Worm (Caenorhabditis elegans) whole organism, young adult: ENCODE measurements around the gene Y40H7A.10.

ENCODE experiments used
- B0261.1 ChIP-seq: sonication (generic microtip); optimal IDR thresholded peaks from 2 replicates; lab custom pipeline; 2016; ENCODE audit warnings: mild to moderate bottlenecking, missing genetic modification characterization, moderate library complexity, missing compliant biosample characterization
- D2030.7 ChIP-seq: fragments of 200-800 bp; sonication (Bioruptor generic); IDR thresholded peaks from 2 replicates; pipeline ENCODE4 v1.3.6; 2022; ENCODE audit warnings: missing genetic modification reagents, missing genetic modification characterization, missing compliant biosample characterization
- F10E7.11 ChIP-seq: sonication (generic microtip); optimal IDR thresholded peaks from 2 replicates; lab custom pipeline; 2017; ENCODE audit warnings: mild to moderate bottlenecking, missing genetic modification characterization, moderate library complexity, missing compliant biosample characterization
- F23B12.7 ChIP-seq: sonication (generic microtip); optimal IDR thresholded peaks from 2 replicates; lab custom pipeline; 2017; ENCODE audit warnings: missing genetic modification characterization, mild to moderate bottlenecking, missing compliant biosample characterization, antibody characterized with exemption, moderate library complexity; ENCODE audit not compliant: insufficient read depth
- F33H1.4 ChIP-seq: fragments of 200-800 bp; sonication (Bioruptor generic); IDR thresholded peaks from 2 replicates; pipeline ENCODE4 v1.3.6; 2022; ENCODE audit warnings: missing genetic modification reagents, missing genetic modification characterization, missing compliant biosample characterization
- F37B4.10 ChIP-seq: fragments of 200-800 bp; sonication (Bioruptor generic); IDR thresholded peaks from 2 replicates; pipeline ENCODE4 v1.3.6; 2022; ENCODE audit warnings: missing genetic modification characterization, missing compliant biosample characterization
- T07F8.4 ChIP-seq: sonication (generic microtip); optimal IDR thresholded peaks from 2 replicates; lab custom pipeline; 2016; ENCODE audit warnings: mild to moderate bottlenecking, missing genetic modification characterization, moderate library complexity, missing compliant biosample characterization
- Y95B8A.8 ChIP-seq: fragments of 200-800 bp; sonication (Bioruptor generic); IDR thresholded peaks from 2 replicates; pipeline ENCODE4 v1.3.6; 2022; ENCODE audit warnings: missing genetic modification reagents, missing genetic modification characterization, missing compliant biosample characterization
- ama-1 ChIP-seq, 3 experiments: fragments of 150-350 bp in 1 of 3; sonication (generic microtip) in 2 of 3; optimal IDR thresholded peaks; 2 replicates each; lab custom pipeline; 2014 to 2018; ENCODE audit warnings: missing biosample characterization in 2 of 3, missing genetic modification characterization in 2 of 3, missing genetic modification reagents in 2 of 3
- athp-1 ChIP-seq: sonication (generic microtip); optimal IDR thresholded peaks from 2 replicates; lab custom pipeline; 2017; ENCODE audit warnings: mild to moderate bottlenecking, missing genetic modification characterization, missing compliant biosample characterization
- attf-6 ChIP-seq: fragments of 200-800 bp; sonication (Bioruptor generic); IDR thresholded peaks from 2 replicates; pipeline ENCODE4 v1.3.6; 2022; ENCODE audit warnings: missing genetic modification reagents, missing genetic modification characterization, missing compliant biosample characterization
- bed-2 ChIP-seq: fragments of 200-800 bp; sonication (Bioruptor generic); IDR thresholded peaks from 2 replicates; pipeline ENCODE4 v1.3.6; 2022; ENCODE audit warnings: missing genetic modification reagents, missing genetic modification characterization, missing compliant biosample characterization
- die-1 ChIP-seq: sonication (generic microtip); optimal IDR thresholded peaks from 2 replicates; lab custom pipeline; 2016; ENCODE audit warnings: missing genotype, mild to moderate bottlenecking, missing genetic modification characterization, missing compliant biosample characterization
- dpl-1 ChIP-seq: fragments of 150-350 bp; optimal IDR thresholded peaks from 2 replicates; lab custom pipeline; 2014; ENCODE audit warnings: missing biosample characterization, missing genetic modification reagents, missing genetic modification characterization
- ets-4 ChIP-seq: fragments of 200-800 bp; sonication (Bioruptor generic); optimal IDR thresholded peaks from 2 replicates; lab custom pipeline; 2018; ENCODE audit warnings: mild to moderate bottlenecking, missing genetic modification characterization, missing compliant biosample characterization
- hlh-26 ChIP-seq: fragments of 200-800 bp; sonication (Bioruptor generic); conservative IDR thresholded peaks from 2 replicates; pipeline ENCODE4 v1.3.6; 2022; ENCODE audit warnings: missing genetic modification reagents, missing genetic modification characterization, missing compliant biosample characterization
- hmg-1.2 ChIP-seq: fragments of 200-800 bp; sonication (Bioruptor generic); IDR thresholded peaks from 2 replicates; pipeline ENCODE4 v1.3.6; 2022; ENCODE audit warnings: missing genetic modification reagents, missing genetic modification characterization, missing compliant biosample characterization
- nfyb-1 ChIP-seq: fragments of 200-800 bp; sonication (Bioruptor generic); IDR thresholded peaks from 2 replicates; pipeline ENCODE4 v1.3.6; 2022; ENCODE audit warnings: missing genetic modification reagents, missing genetic modification characterization, missing compliant biosample characterization
- nhr-90 ChIP-seq: sonication (generic microtip); optimal IDR thresholded peaks from 2 replicates; lab custom pipeline; 2016; ENCODE audit warnings: missing genotype, mild to moderate bottlenecking, missing genetic modification characterization, missing compliant biosample characterization
- repo-1 ChIP-seq: sonication (generic microtip); optimal IDR thresholded peaks from 2 replicates; lab custom pipeline; 2017; ENCODE audit warnings: mild to moderate bottlenecking, missing genetic modification characterization, missing compliant biosample characterization
- snpc-1.3 ChIP-seq: sonication (generic microtip); optimal IDR thresholded peaks from 2 replicates; lab custom pipeline; 2017; ENCODE audit warnings: missing genetic modification characterization, mild to moderate bottlenecking, missing compliant biosample characterization, antibody characterized with exemption, moderate library complexity, missing genotype, missing genetic modification reagents; ENCODE audit not compliant: insufficient read depth
- snpc-3.4 ChIP-seq: sonication (generic microtip); optimal IDR thresholded peaks from 2 replicates; lab custom pipeline; 2017; ENCODE audit warnings: missing genetic modification characterization, mild to moderate bottlenecking, missing compliant biosample characterization, antibody characterized with exemption, moderate library complexity, missing genotype, missing genetic modification reagents
- snpc-4 ChIP-seq, 5 experiments: fragments of 150-350 bp in 1 of 5; sonication (generic microtip) in 4 of 5; optimal IDR thresholded peaks; 2 replicates each; lab custom pipeline; 2014 to 2018; ENCODE audit warnings: missing genetic modification characterization in 5 of 5, missing biosample characterization in 3 of 5, antibody characterized with exemption in 2 of 5, mild to moderate bottlenecking in 2 of 5, missing compliant biosample characterization in 2 of 5, missing genotype in 2 of 5, moderate library complexity in 2 of 5, missing genetic modification reagents in 1 of 5
- sptf-2 ChIP-seq: fragments of 200-800 bp; sonication (Bioruptor generic); optimal IDR thresholded peaks from 2 replicates; lab custom pipeline; 2018; ENCODE audit warnings: mild to moderate bottlenecking, missing genetic modification characterization, missing compliant biosample characterization
- zfh-2 ChIP-seq: fragments of 200-800 bp; sonication (Bioruptor generic); conservative IDR thresholded peaks from 2 replicates; pipeline ENCODE4 v1.3.6; 2022; ENCODE audit warnings: missing genetic modification reagents, missing genetic modification characterization, missing compliant biosample characterization
- ztf-18 ChIP-seq: sonication (generic microtip); optimal IDR thresholded peaks from 2 replicates; lab custom pipeline; 2016; ENCODE audit warnings: missing genotype, mild to moderate bottlenecking, missing genetic modification characterization, missing compliant biosample characterization
- ztf-25 ChIP-seq: fragments of 200-800 bp; sonication (Bioruptor generic); IDR thresholded peaks from 2 replicates; pipeline ENCODE4 v1.3.6; 2022; ENCODE audit warnings: missing genetic modification reagents, missing genetic modification characterization, missing compliant biosample characterization
- ztf-26 ChIP-seq: sonication (generic microtip); optimal IDR thresholded peaks from 2 replicates; lab custom pipeline; 2017; ENCODE audit warnings: missing genetic modification characterization, missing compliant biosample characterization

Gene Y40H7A.10

DNA sequence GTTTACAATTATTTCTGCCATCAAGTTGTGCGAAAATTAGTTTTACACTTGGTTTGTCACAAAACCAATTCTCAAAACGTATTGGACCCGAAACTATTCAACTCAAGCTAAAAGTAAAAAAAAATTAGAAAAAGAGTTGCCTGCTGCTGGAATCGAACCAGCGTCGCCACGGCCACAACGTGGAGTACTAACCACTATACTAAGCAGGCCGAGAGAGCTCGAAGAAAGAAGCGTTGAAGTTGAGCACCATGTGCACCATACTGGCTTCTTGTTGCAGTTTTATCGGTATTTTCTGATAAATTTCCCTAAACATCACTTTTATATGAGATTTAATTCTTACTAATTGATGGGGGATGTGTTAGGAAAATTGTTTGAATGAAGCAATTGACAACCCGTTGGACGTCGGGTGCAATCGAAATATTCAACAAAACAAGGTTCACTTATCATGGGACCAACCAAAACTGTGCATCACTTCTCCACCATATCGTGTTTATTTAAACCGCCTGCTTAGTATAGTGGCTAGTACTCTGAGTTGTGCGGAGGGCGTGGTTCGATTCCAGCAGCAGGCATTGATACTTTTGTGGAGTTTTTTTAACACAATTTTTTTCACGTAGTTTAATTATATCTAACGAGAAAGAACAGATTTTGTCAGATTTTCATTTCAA is 27.7 kb downstream of the Y40H7A.10 start (continued):
- TF ChIP-seq F10E7.11 (tag; lab: Kevin White, UChicago) (no peak), repo-1 (tag; lab: Kevin White, UChicago) (no peak), snpc-4 (GFP tag; optimal IDR thresholded peaks at IDR 0.05; lab: Kevin White, UChicago) (peak; percentile 81), snpc-4 (tag; optimal IDR thresholded peaks at IDR 0.05; lab: Kevin White, UChicago) (peak in 3 of 4 experiments; percentile 90 to 96 (median 92)), Y95B8A.8 (no peak), D2030.7 (GFP tag; lab: Robert Waterston, UW) (peak; percentile 55; the same call in 1 of the 2 replicates), sptf-2 (GFP tag; lab: Kevin White, UChicago) (no peak), B0261.1 (peak; percentile 83), F37B4.10 (GFP tag; lab: Robert Waterston, UW) (no peak), bed-2 (GFP tag; lab: Robert Waterston, UW) (no peak), ets-4 (GFP tag; lab: Kevin White, UChicago) (no peak), ztf-25 (GFP tag; lab: Robert Waterston, UW) (peak; percentile 39; the same call in 1 of the 2 replicates), nhr-90 (peak; percentile 32), athp-1 (tag; lab: Kevin White, UChicago) (no peak), hmg-1.2 (GFP tag; lab: Robert Waterston, UW) (peak; percentile 55; the same call in 1 of the 2 replicates), attf-6 (GFP tag; lab: Robert Waterston, UW) (peak; percentile 94), ztf-26 (tag; lab: Kevin White, UChicago) (no peak), dpl-1 (GFP tag; lab: Kevin White, UChicago) (no peak), die-1 (tag; lab: Kevin White, UChicago) (peak; percentile 34), F33H1.4 (no peak), ama-1 (optimal IDR thresholded peaks at IDR 0.05; lab: Kevin White, UChicago) (no peak), ama-1 (GFP tag; optimal IDR thresholded peaks at IDR 0.05; lab: Kevin White, UChicago) (no peak)
- TF ChIP-seq, all 124 proteins: peak for 20

DNA sequence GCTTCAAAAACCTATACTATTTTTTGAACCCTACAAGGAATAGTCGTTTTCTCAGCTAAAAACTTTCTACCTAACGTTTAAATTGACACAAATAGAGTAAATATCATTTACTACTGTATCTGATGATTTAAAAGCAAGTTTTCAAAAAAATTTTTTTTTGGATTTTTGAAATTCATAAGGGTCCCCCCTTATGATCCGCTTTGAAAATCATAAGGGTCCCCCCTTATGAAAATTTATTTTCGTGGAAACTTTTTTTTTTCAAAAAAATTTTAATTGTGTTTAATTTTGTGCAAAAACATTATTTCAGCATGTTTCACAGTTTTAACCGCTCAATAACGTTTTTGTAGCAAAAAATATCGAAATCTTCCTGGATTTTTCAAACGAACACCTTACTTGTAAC is 31.3 kb downstream of the Y40H7A.10 start:
- TF ChIP-seq attf-6 (GFP tag; lab: Robert Waterston, UW): peak; percentile 72

DNA sequence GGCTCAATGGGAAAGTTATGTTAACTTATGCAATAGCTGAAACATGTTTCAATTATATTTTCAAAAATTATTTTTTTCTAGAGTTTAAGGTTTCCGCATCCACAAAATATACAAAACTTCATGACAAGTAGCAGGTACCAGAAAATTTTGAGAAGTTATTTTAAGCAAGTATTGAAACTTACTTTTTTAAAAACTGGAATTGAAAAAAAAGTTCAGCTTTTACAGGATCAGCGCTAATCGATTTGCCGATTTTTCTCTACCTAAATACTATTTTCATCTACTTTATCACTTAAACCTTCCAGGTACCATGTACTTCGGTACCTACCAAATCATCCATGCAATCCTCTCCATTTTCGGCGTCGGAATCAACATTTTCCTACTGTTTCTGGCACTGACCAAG is 35.8 kb downstream of the Y40H7A.10 start, which contains the start of gene srd-23:
TSS of gene srd-23 (plus strand) at position 301 of the 400 bp plus-strand sequence.
- TF ChIP-seq hlh-26 (GFP tag; lab: Robert Waterston, UW) (no peak), zfh-2 (GFP tag; lab: Robert Waterston, UW) (no peak), nfyb-1 (GFP tag; lab: Robert Waterston, UW) (no peak), F23B12.7 (tag; lab: Kevin White, UChicago) (no peak), T07F8.4 (tag; lab: Kevin White, UChicago) (no peak), snpc-1.3 (no peak), snpc-3.4 (tag; lab: Kevin White, UChicago) (no peak), ztf-18 (no peak), bed-2 (GFP tag; lab: Robert Waterston, UW) (no peak)

DNA sequence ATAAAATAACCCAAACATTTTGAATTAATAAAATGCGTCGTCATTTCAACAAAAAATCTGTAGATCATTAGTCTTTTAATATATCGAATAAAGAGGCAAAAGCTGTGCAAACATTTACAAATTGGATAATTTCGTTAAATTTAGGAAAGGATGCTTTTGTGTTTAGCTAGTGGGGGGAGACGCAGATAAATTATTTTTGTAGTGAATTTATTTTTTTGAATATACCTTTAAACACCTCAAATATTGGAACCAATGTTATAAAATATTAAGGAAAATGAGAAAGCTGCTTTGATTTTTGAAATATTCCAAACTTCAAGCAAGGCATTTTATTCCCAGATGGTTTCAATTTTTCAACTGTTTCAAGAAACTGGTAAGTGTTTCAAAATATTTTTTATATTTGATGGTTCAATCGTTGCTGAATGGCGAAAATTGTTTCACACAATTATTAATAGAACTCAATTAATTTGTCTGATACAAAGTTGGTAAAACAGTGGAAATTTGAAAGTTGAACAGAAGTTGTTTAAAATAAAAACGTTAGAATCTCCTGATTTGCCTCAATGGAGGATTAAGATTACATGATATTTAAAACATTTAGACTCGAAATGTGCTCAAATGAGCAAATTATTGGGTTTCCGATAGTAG is 39.8 kb downstream of the Y40H7A.10 start, which contains the start of gene Y40H7A.4:
TSS of gene Y40H7A.4 (minus strand) at position 51 of the 642 bp plus-strand sequence.
- TF ChIP-seq attf-6 (GFP tag; lab: Robert Waterston, UW) (peak; percentile 69; the same call in 1 of the 2 replicates), snpc-4 (GFP tag; optimal IDR thresholded peaks at IDR 0.05; lab: Kevin White, UChicago) (no peak), snpc-4 (tag; optimal IDR thresholded peaks at IDR 0.05; lab: Kevin White, UChicago) (peak in 2 of 4 experiments; percentile 27 to 32), hlh-26 (GFP tag; lab: Robert Waterston, UW) (no peak)
